Worm (Caenorhabditis elegans) whole organism, early embryonic: ENCODE results near the gene R186.8.

Source experiments
- B0310.2 ChIP-seq: sonication (generic microtip); optimal IDR thresholded peaks from 2 replicates; lab custom pipeline; 2016; ENCODE audit warnings: mild to moderate bottlenecking, missing genetic modification characterization, missing compliant biosample characterization
- F13C5.2 ChIP-seq: sonication (generic microtip); optimal IDR thresholded peaks from 2 replicates; lab custom pipeline; 2017; ENCODE audit warnings: mild to moderate bottlenecking, missing genetic modification characterization, inconsistent platforms, missing compliant biosample characterization
- aly-1 ChIP-seq: sonication (generic microtip); optimal IDR thresholded peaks from 2 replicates; lab custom pipeline; 2016; ENCODE audit warnings: missing genetic modification characterization, missing compliant biosample characterization
- ama-1 ChIP-seq: fragments of 150-350 bp; optimal IDR thresholded peaks from 2 replicates; lab custom pipeline; 2014
- ceh-13 ChIP-seq: fragments of 200-800 bp; sonication (Bioruptor generic); optimal IDR thresholded peaks from 2 replicates; lab custom pipeline; 2018; ENCODE audit warnings: mild to moderate bottlenecking, missing genetic modification characterization, missing compliant biosample characterization
- ceh-36 ChIP-seq: sonication (generic microtip); optimal IDR thresholded peaks from 2 replicates; lab custom pipeline; 2016; ENCODE audit warnings: missing genetic modification characterization, inconsistent platforms, missing compliant biosample characterization
- ets-7 ChIP-seq: sonication (generic microtip); optimal IDR thresholded peaks from 2 replicates; lab custom pipeline; 2016; ENCODE audit warnings: missing genotype, missing genetic modification characterization, missing compliant biosample characterization
- flt-1 ChIP-seq: fragments of 200-800 bp; sonication (Bioruptor generic); IDR thresholded peaks from 2 replicates; pipeline ENCODE4 v1.3.6; 2022; ENCODE audit warnings: missing genetic modification characterization, missing compliant biosample characterization
- hmbx-1 ChIP-seq: sonication (generic microtip); optimal IDR thresholded peaks from 2 replicates; lab custom pipeline; 2016; ENCODE audit warnings: mild to moderate bottlenecking, missing genetic modification characterization, missing compliant biosample characterization
- hmg-4 ChIP-seq: fragments of 200-800 bp; sonication (Bioruptor generic); optimal IDR thresholded peaks from 2 replicates; lab custom pipeline; 2018; ENCODE audit warnings: mild to moderate bottlenecking, missing genetic modification characterization, missing compliant biosample characterization
- hnd-1 ChIP-seq: sonication (generic microtip); optimal IDR thresholded peaks from 2 replicates; lab custom pipeline; 2016; ENCODE audit warnings: missing genetic modification characterization, missing compliant biosample characterization
- pes-1 ChIP-seq: fragments of 200-800 bp; sonication (Bioruptor generic); IDR thresholded peaks from 2 replicates; pipeline ENCODE4 v1.3.6; 2022; ENCODE audit warnings: missing genetic modification reagents, missing genetic modification characterization, missing compliant biosample characterization
- scrt-1 ChIP-seq: fragments of 200-800 bp; sonication (Bioruptor generic); IDR thresholded peaks from 2 replicates; pipeline ENCODE4 v1.3.6; 2022; ENCODE audit warnings: missing genetic modification characterization, missing compliant biosample characterization
- sea-1 ChIP-seq: fragments of 200-800 bp; sonication (Bioruptor generic); conservative IDR thresholded peaks from 2 replicates; pipeline ENCODE4 v1.3.6; 2022; ENCODE audit warnings: missing genetic modification characterization, missing compliant biosample characterization
- tbx-11 ChIP-seq: fragments of 200-800 bp; sonication (Bioruptor generic); IDR thresholded peaks from 2 replicates; pipeline ENCODE4 v1.3.6; 2022; ENCODE audit warnings: missing genetic modification characterization, missing compliant biosample characterization
- tbx-37 ChIP-seq: fragments of 200-800 bp; sonication (Bioruptor generic); conservative IDR thresholded peaks from 2 replicates; pipeline ENCODE4 v1.3.6; 2022; ENCODE audit warnings: missing genetic modification reagents, missing genetic modification characterization, missing compliant biosample characterization
- tra-4 ChIP-seq: sonication (generic microtip); optimal IDR thresholded peaks from 2 replicates; lab custom pipeline; 2017; ENCODE audit warnings: missing genetic modification characterization, missing compliant biosample characterization

R186.8 gene

ce11 chrV:12964076-12964475, 3.7 kb downstream of the R186.8 start, which contains the start of gene srd-35:
srd-35 (plus strand) TSS chrV:12964376.
- TF ChIP-seq hnd-1 (tag; lab: Kevin White, UChicago) (no peak), tbx-37 (GFP tag; lab: Robert Waterston, UW) (no peak), sea-1 (GFP tag; lab: Robert Waterston, UW) (no peak), ets-7 (tag; lab: Kevin White, UChicago) (no peak), aly-1 (tag; lab: Kevin White, UChicago) (no peak), ama-1 (lab: Kevin White, UChicago) (no peak), hmbx-1 (tag; lab: Kevin White, UChicago) (no peak), tbx-11 (GFP tag; lab: Robert Waterston, UW) (no peak), scrt-1 (GFP tag; lab: Robert Waterston, UW) (no peak), tra-4 (tag; lab: Kevin White, UChicago) (no peak), flt-1 (GFP tag; lab: Robert Waterston, UW) (no peak), hmg-4 (GFP tag; lab: Kevin White, UChicago) (no peak), ceh-13 (GFP tag; lab: Kevin White, UChicago) (no peak), F13C5.2 (tag; lab: Kevin White, UChicago) (no peak), pes-1 (no peak), ceh-36 (tag; lab: Kevin White, UChicago) (no peak), B0310.2 (tag; lab: Kevin White, UChicago) (no peak)

- TF ChIP-seq hmg-4 (GFP tag; lab: Kevin White, UChicago) (no peak), hmbx-1 (tag; lab: Kevin White, UChicago) (no peak), ets-7 (tag; lab: Kevin White, UChicago) (no peak), tbx-37 (GFP tag; lab: Robert Waterston, UW) (no peak), F13C5.2 (tag; lab: Kevin White, UChicago) (no peak), ceh-13 (GFP tag; lab: Kevin White, UChicago) (no peak), tra-4 (tag; lab: Kevin White, UChicago) (no peak), flt-1 (GFP tag; lab: Robert Waterston, UW) (no peak), aly-1 (tag; lab: Kevin White, UChicago) (no peak), ceh-36 (tag; lab: Kevin White, UChicago) (no peak), hnd-1 (tag; lab: Kevin White, UChicago) (no peak), scrt-1 (GFP tag; lab: Robert Waterston, UW) (no peak), tbx-11 (GFP tag; lab: Robert Waterston, UW) (no peak), B0310.2 (tag; lab: Kevin White, UChicago) (no peak), ama-1 (lab: Kevin White, UChicago) (no peak)
These were observed 4.6 kb downstream of the R186.8 start, which contains the start of gene hrg-9 for ce11 chrV:12963192-12963591. hrg-9 (minus strand) TSS chrV:12963343.

DNA sequence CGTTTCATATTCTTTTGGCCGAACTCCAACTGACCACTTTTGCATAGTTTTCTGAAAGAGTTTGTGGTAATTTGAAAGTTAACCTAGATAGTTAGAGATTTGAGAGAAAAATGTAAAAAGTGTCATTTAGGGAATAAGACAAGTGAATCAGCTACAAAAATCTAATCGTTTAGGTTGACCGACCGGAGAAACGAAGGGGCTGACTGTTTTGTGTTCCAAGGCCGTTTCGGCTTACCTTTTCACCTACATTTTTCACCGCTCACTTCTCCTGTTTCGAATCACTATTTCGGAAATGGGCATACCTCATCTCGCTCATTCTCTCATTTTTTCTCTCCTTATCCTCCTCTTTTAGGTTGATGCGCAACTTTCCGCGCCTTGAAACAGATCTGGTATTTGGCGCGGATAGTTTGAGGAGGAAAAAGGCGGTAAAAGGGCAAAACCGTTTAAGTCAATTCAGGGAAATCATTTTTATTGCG, 6.7 kb downstream of the R186.8 start, which contains the start of gene mpst-7:
Gene mpst-7 (minus strand): TSS at position 51 of the 476 bp plus-strand sequence.
- TF ChIP-seq ceh-13 (GFP tag; lab: Kevin White, UChicago) = no peak
- TF ChIP-seq tbx-37 (GFP tag; lab: Robert Waterston, UW) = no peak
- no peak for TF ChIP-seq hnd-1 (tag; lab: Kevin White, UChicago)
- no peak for TF ChIP-seq flt-1 (GFP tag; lab: Robert Waterston, UW)
- no peak for TF ChIP-seq ets-7 (tag; lab: Kevin White, UChicago)
- no peak for TF ChIP-seq hmg-4 (GFP tag; lab: Kevin White, UChicago)
- TF ChIP-seq pes-1 = no peak
- no peak for TF ChIP-seq aly-1 (tag; lab: Kevin White, UChicago)
- no peak for TF ChIP-seq tra-4 (tag; lab: Kevin White, UChicago)
- TF ChIP-seq scrt-1 (GFP tag; lab: Robert Waterston, UW) = no peak
- TF ChIP-seq ceh-36 (tag; lab: Kevin White, UChicago) = no peak
- TF ChIP-seq ama-1 (lab: Kevin White, UChicago) = no peak

DNA sequence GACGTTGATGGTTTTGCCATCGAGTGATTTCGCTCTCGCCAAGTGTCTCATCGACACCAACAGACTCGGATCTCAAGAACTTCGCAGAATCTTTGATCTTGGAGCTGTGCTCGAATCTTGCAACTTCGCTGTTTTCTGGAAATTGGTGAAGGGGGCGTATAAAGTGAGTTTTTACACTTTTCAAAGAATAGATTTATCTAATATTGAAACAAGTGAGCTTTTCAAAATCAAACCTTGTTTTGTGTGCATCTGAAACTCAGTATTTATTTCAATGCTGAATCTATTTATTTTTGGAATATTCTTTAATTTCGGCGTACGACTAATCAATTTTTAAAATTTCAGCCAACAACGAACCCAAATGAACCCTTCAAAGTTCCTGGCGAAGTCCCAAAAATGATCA, 13.5 kb downstream of the R186.8 start:
- TF ChIP-seq hnd-1 (tag; lab: Kevin White, UChicago) (no peak), aly-1 (tag; lab: Kevin White, UChicago) (no peak), scrt-1 (GFP tag; lab: Robert Waterston, UW) (no peak), tbx-37 (GFP tag; lab: Robert Waterston, UW) (no peak), hmbx-1 (tag; lab: Kevin White, UChicago) (no peak), B0310.2 (tag; lab: Kevin White, UChicago) (no peak), ama-1 (lab: Kevin White, UChicago) (no peak), ets-7 (tag; lab: Kevin White, UChicago) (no peak), ceh-13 (GFP tag; lab: Kevin White, UChicago) (no peak), flt-1 (GFP tag; lab: Robert Waterston, UW) (no peak), pes-1 (no peak), ceh-36 (tag; lab: Kevin White, UChicago) (no peak), tra-4 (tag; lab: Kevin White, UChicago) (no peak)

ce11 chrV:12953702-12954101, 14.1 kb downstream of the R186.8 start, which contains the start of gene eif-3.K:
eif-3.K (plus strand) TSS chrV:12954002.
- no peak for TF ChIP-seq hmg-4 (GFP tag; lab: Kevin White, UChicago)
- TF ChIP-seq B0310.2 (tag; lab: Kevin White, UChicago) = no peak
- no peak for TF ChIP-seq sea-1 (GFP tag; lab: Robert Waterston, UW)
- TF ChIP-seq scrt-1 (GFP tag; lab: Robert Waterston, UW) = no peak
- no peak for TF ChIP-seq aly-1 (tag; lab: Kevin White, UChicago)
- no peak for TF ChIP-seq ceh-13 (GFP tag; lab: Kevin White, UChicago)
- TF ChIP-seq ceh-36 (tag; lab: Kevin White, UChicago) = no peak
- TF ChIP-seq tra-4 (tag; lab: Kevin White, UChicago) = no peak
- TF ChIP-seq pes-1 = no peak
- TF ChIP-seq tbx-37 (GFP tag; lab: Robert Waterston, UW) = no peak
- no peak for TF ChIP-seq hmbx-1 (tag; lab: Kevin White, UChicago)
- TF ChIP-seq F13C5.2 (tag; lab: Kevin White, UChicago) = no peak
- no peak for TF ChIP-seq ama-1 (lab: Kevin White, UChicago)
- no peak for TF ChIP-seq hnd-1 (tag; lab: Kevin White, UChicago)
- TF ChIP-seq tbx-11 (GFP tag; lab: Robert Waterston, UW) = no peak
- no peak for TF ChIP-seq flt-1 (GFP tag; lab: Robert Waterston, UW)
- no peak for TF ChIP-seq ets-7 (tag; lab: Kevin White, UChicago)

DNA sequence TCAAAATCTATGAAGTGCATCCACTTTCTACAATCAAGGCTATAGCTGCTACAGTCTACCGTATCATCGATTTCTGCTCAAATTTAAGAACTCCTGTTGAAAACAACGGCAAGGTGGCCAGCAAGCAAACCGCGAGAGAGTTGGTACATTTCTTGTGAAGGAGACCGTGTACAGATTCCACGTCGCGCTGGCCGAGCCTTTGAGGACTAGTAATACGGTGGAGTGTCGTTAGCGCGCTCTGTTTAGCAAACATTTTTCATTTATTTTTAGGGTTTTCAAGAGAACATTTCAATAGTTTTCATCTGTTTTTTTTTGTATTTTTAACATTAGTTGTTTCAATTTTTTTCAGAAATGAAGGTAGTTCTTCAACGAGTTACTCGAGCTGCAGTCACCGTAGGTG, 15.5 kb downstream of the R186.8 start, which contains the start of gene pqn-68:
Gene pqn-68 (plus strand): TSS at position 350 of the 400 bp plus-strand sequence.
- TF ChIP-seq ceh-36 (tag; lab: Kevin White, UChicago) (no peak), scrt-1 (GFP tag; lab: Robert Waterston, UW) (no peak), tbx-37 (GFP tag; lab: Robert Waterston, UW) (no peak; the same call in 1 of the 2 replicates), hmg-4 (GFP tag; lab: Kevin White, UChicago) (no peak), tra-4 (tag; lab: Kevin White, UChicago) (no peak), ceh-13 (GFP tag; lab: Kevin White, UChicago) (no peak), tbx-11 (GFP tag; lab: Robert Waterston, UW) (no peak), B0310.2 (tag; lab: Kevin White, UChicago) (no peak), hnd-1 (tag; lab: Kevin White, UChicago) (no peak), ets-7 (tag; lab: Kevin White, UChicago) (no peak), aly-1 (tag; lab: Kevin White, UChicago) (no peak), ama-1 (lab: Kevin White, UChicago) (no peak), pes-1 (no peak), flt-1 (GFP tag; lab: Robert Waterston, UW) (no peak), sea-1 (GFP tag; lab: Robert Waterston, UW) (no peak), hmbx-1 (tag; lab: Kevin White, UChicago) (no peak), F13C5.2 (tag; lab: Kevin White, UChicago) (no peak)
